Fruit fly (Drosophila melanogaster): ENCODE measurements around the gene CG17636.

dm6 chrX:173544-173943 is 47.0 kb upstream of the CG17636 start:
- TF ChIP-seq Hr78 (GFP tag; optimal IDR thresholded peaks at IDR 0.05): no peak
- TF ChIP-seq OdsH (GFP tag; optimal IDR thresholded peaks at IDR 0.05): no peak
- no peak for TF ChIP-seq usp (GFP tag; optimal IDR thresholded peaks at IDR 0.05)
- no peak for TF ChIP-seq pan (optimal IDR thresholded peaks at IDR 0.05)
- no peak for TF ChIP-seq brk (GFP tag; optimal IDR thresholded peaks at IDR 0.05)
- TF ChIP-seq Rel (GFP tag; optimal IDR thresholded peaks at IDR 0.05): no peak
- no peak for TF ChIP-seq Rel (tag; optimal IDR thresholded peaks at IDR 0.05)
- TF ChIP-seq GATAd (GFP tag; optimal IDR thresholded peaks at IDR 0.05): no peak
- no peak for TF ChIP-seq br (GFP tag; optimal IDR thresholded peaks at IDR 0.05)
